Worm (Caenorhabditis elegans) whole organism, L4 larva: ENCODE data around the gene srb-12.
A peak's percentile ranks its signal among the peaks of the same experiment; 100 is the strongest.

ENCODE experiments used
- F26F4.8 ChIP-seq: fragments of 200-800 bp; sonication (Bioruptor generic); conservative IDR thresholded peaks from 2 replicates; pipeline ENCODE4 v1.3.6; 2022; ENCODE audit warnings: missing genetic modification characterization, missing compliant biosample characterization
- F44E2.7 ChIP-seq: fragments of 200-800 bp; sonication (Bioruptor generic); IDR thresholded peaks from 2 replicates; pipeline ENCODE4 v2.1.2; 2022; ENCODE audit warnings: missing genetic modification characterization, missing compliant biosample characterization
- F49E8.2 ChIP-seq: sonication (generic microtip); optimal IDR thresholded peaks from 2 replicates; lab custom pipeline; 2016; ENCODE audit warnings: missing compliant biosample characterization, mild to moderate bottlenecking, missing genetic modification characterization, borderline replicate concordance
- T26A8.4 ChIP-seq: fragments of 200-800 bp; sonication (Bioruptor generic); IDR thresholded peaks from 2 replicates; pipeline ENCODE4 v1.3.6; 2022; ENCODE audit warnings: missing genetic modification characterization, missing compliant biosample characterization
- Y48G9A.11 ChIP-seq: fragments of 200-800 bp; sonication (Bioruptor generic); IDR thresholded peaks from 2 replicates; pipeline ENCODE4 v1.3.6; 2022; ENCODE audit warnings: missing genetic modification reagents, missing genetic modification characterization, missing compliant biosample characterization
- Y5F2A.4 ChIP-seq: fragments of 200-800 bp; sonication (Bioruptor generic); optimal IDR thresholded peaks from 2 replicates; lab custom pipeline; 2018; ENCODE audit warnings: mild to moderate bottlenecking, missing genetic modification characterization, missing compliant biosample characterization
- Y75B8A.6 ChIP-seq: fragments of 200-800 bp; sonication (Bioruptor generic); IDR thresholded peaks from 2 replicates; pipeline ENCODE4 v1.3.6; 2022; ENCODE audit warnings: missing genetic modification reagents, missing genetic modification characterization, missing compliant biosample characterization
- ZK546.5 ChIP-seq, 2 experiments: sonication (generic microtip); optimal IDR thresholded peaks; 2 replicates each; lab custom pipeline; 2017; ENCODE audit warnings: missing biosample characterization in 2 of 2, missing genetic modification characterization in 2 of 2
- attf-4 ChIP-seq: sonication (generic microtip); optimal IDR thresholded peaks from 3 replicates; lab custom pipeline; 2017; ENCODE audit warnings: missing biosample characterization, missing genetic modification characterization
- ceh-32 ChIP-seq: sonication (generic microtip); optimal IDR thresholded peaks from 2 replicates; lab custom pipeline; 2016; ENCODE audit warnings: mild to moderate bottlenecking, missing genetic modification characterization, missing compliant biosample characterization; ENCODE audit not compliant: poor library complexity
- ctbp-1 ChIP-seq: fragments of 200-800 bp; sonication (Bioruptor generic); IDR thresholded peaks from 2 replicates; pipeline ENCODE4 v1.3.6; 2022; ENCODE audit warnings: missing genetic modification reagents, missing genetic modification characterization, missing compliant biosample characterization
- daf-16 ChIP-seq, 3 experiments: sonication (generic microtip); optimal IDR thresholded peaks; 2 replicates each; lab custom pipeline; 2016 to 2017; ENCODE audit warnings: missing genetic modification characterization in 3 of 3, missing genetic modification reagents in 3 of 3, mild to moderate bottlenecking in 2 of 3, missing compliant biosample characterization in 2 of 3, missing biosample characterization in 1 of 3, moderate library complexity in 1 of 3
- dmd-6 ChIP-seq: fragments of 200-800 bp; sonication (Bioruptor generic); IDR thresholded peaks from 2 replicates; pipeline ENCODE4 v1.3.6; 2022; ENCODE audit warnings: missing genetic modification reagents, missing genetic modification characterization, missing compliant biosample characterization
- duxl-1 ChIP-seq: sonication (generic microtip); optimal IDR thresholded peaks from 2 replicates; lab custom pipeline; 2016; ENCODE audit warnings: mild to moderate bottlenecking, missing genetic modification characterization, moderate library complexity, missing compliant biosample characterization; ENCODE audit not compliant: poor library complexity
- dve-1 ChIP-seq: sonication (generic microtip); optimal IDR thresholded peaks from 2 replicates; lab custom pipeline; 2017; ENCODE audit warnings: antibody characterized with exemption, mild to moderate bottlenecking, missing genetic modification characterization, missing compliant biosample characterization; ENCODE audit not compliant: insufficient read depth
- hif-1 ChIP-seq, 2 experiments: sonication (generic microtip); optimal IDR thresholded peaks; 2 replicates each; lab custom pipeline; 2016 to 2017; ENCODE audit warnings: missing compliant biosample characterization in 2 of 2, missing genetic modification characterization in 2 of 2, missing genetic modification reagents in 2 of 2, missing genotype in 2 of 2, mild to moderate bottlenecking in 1 of 2
- hlh-11 ChIP-seq: fragments of 200-800 bp; sonication (Bioruptor generic); optimal IDR thresholded peaks from 2 replicates; lab custom pipeline; 2018; ENCODE audit warnings: mild to moderate bottlenecking, missing genetic modification characterization, missing compliant biosample characterization
- hlh-30 ChIP-seq: sonication (generic microtip); optimal IDR thresholded peaks from 2 replicates; lab custom pipeline; 2017; ENCODE audit warnings: antibody characterized with exemption, mild to moderate bottlenecking, missing genetic modification characterization, missing compliant biosample characterization; ENCODE audit not compliant: insufficient read depth
- hmg-1.1 ChIP-seq: fragments of 200-800 bp; sonication (Bioruptor generic); IDR thresholded peaks from 2 replicates; pipeline ENCODE4 v1.3.6; 2022; ENCODE audit warnings: missing genetic modification reagents, missing genetic modification characterization, missing compliant biosample characterization
- jun-1 ChIP-seq: fragments of 150-350 bp; optimal IDR thresholded peaks from 2 replicates; lab custom pipeline; 2014; ENCODE audit warnings: missing biosample characterization, missing genetic modification reagents, missing genetic modification characterization
- lin-1 ChIP-seq: fragments of 200-800 bp; sonication (Bioruptor generic); IDR thresholded peaks from 2 replicates; pipeline ENCODE4 v1.3.6; 2022; ENCODE audit warnings: missing genetic modification reagents, missing genetic modification characterization, missing compliant biosample characterization
- lin-13 ChIP-seq: fragments of 150-350 bp; optimal IDR thresholded peaks from 2 replicates; lab custom pipeline; 2014; ENCODE audit warnings: missing biosample characterization, missing genetic modification reagents, missing genetic modification characterization
- lin-15B ChIP-seq: fragments of 150-350 bp; sonication (generic microtip); optimal IDR thresholded peaks from 3 replicates; lab custom pipeline; 2014; ENCODE audit warnings: missing biosample characterization, missing genetic modification characterization
- lin-29 ChIP-seq: fragments of 200-800 bp; sonication (Bioruptor generic); IDR thresholded peaks from 2 replicates; pipeline ENCODE4 v1.3.6; 2022; ENCODE audit warnings: missing genetic modification reagents, missing genetic modification characterization, missing compliant biosample characterization
- lir-3 ChIP-seq: sonication (generic microtip); optimal IDR thresholded peaks from 2 replicates; lab custom pipeline; 2016; ENCODE audit warnings: mild to moderate bottlenecking, missing genetic modification characterization, missing compliant biosample characterization
- lsy-2 ChIP-seq, 2 experiments: fragments of 150-350 bp in 1 of 2; sonication (generic microtip) in 1 of 2; optimal IDR thresholded peaks; 2 replicates each; lab custom pipeline; 2014 to 2017; ENCODE audit warnings: missing biosample characterization in 2 of 2, missing genetic modification characterization in 2 of 2
- mdl-1 ChIP-seq, 2 experiments: fragments of 150-350 bp in 1 of 2; sonication (generic microtip) in 1 of 2; optimal IDR thresholded peaks; 2 replicates each; lab custom pipeline; 2014 to 2017; ENCODE audit warnings: missing biosample characterization in 2 of 2, missing genetic modification characterization in 2 of 2
- mep-1 ChIP-seq: fragments of 150-350 bp; sonication (generic microtip); optimal IDR thresholded peaks from 3 replicates; lab custom pipeline; 2014; ENCODE audit warnings: missing biosample characterization, missing genetic modification characterization
- mes-2 ChIP-seq: sonication (generic microtip); optimal IDR thresholded peaks from 2 replicates; lab custom pipeline; 2016; ENCODE audit warnings: missing genotype, mild to moderate bottlenecking, missing genetic modification characterization, missing compliant biosample characterization; ENCODE audit not compliant: poor library complexity, severe bottlenecking
- nhr-28 ChIP-seq: fragments of 150-350 bp; optimal IDR thresholded peaks from 2 replicates; lab custom pipeline; 2014; ENCODE audit warnings: missing biosample characterization, missing genetic modification characterization
- nhr-41 ChIP-seq: fragments of 200-800 bp; sonication (Bioruptor generic); IDR thresholded peaks from 2 replicates; pipeline ENCODE4 v1.3.6; 2022; ENCODE audit warnings: missing genetic modification reagents, missing genetic modification characterization, missing compliant biosample characterization
- nhr-76 ChIP-seq: fragments of 150-350 bp; optimal IDR thresholded peaks from 2 replicates; lab custom pipeline; 2014; ENCODE audit warnings: missing biosample characterization, missing genetic modification characterization
- pha-4 ChIP-seq, 2 experiments: fragments of 150-350 bp in 1 of 2; fragments of 200-800 bp in 1 of 2; sonication (Bioruptor generic) in 1 of 2; IDR thresholded peaks in 1 of 2; optimal IDR thresholded peaks in 1 of 2; 2 replicates each; pipeline versions ENCODE4 v1.3.6 to Lab custom; 2014 to 2022; ENCODE audit warnings: missing genetic modification characterization in 2 of 2, missing genetic modification reagents in 2 of 2, missing biosample characterization in 1 of 2, missing compliant biosample characterization in 1 of 2
- rbr-2 ChIP-seq: sonication (generic microtip); optimal IDR thresholded peaks from 2 replicates; lab custom pipeline; 2016; ENCODE audit warnings: missing genotype, missing genetic modification characterization, missing compliant biosample characterization
- saeg-2 ChIP-seq: fragments of 200-800 bp; sonication (Bioruptor generic); IDR thresholded peaks from 2 replicates; pipeline ENCODE4 v1.3.6; 2022; ENCODE audit warnings: missing genetic modification reagents, missing genetic modification characterization, missing compliant biosample characterization
- snpc-4 ChIP-seq: fragments of 150-350 bp; optimal IDR thresholded peaks from 2 replicates; lab custom pipeline; 2014; ENCODE audit warnings: missing biosample characterization, missing genetic modification characterization
- spr-3 ChIP-seq: fragments of 200-800 bp; sonication (Bioruptor generic); optimal IDR thresholded peaks from 2 replicates; lab custom pipeline; 2018; ENCODE audit warnings: mild to moderate bottlenecking, missing genetic modification characterization, missing compliant biosample characterization
- unc-130 ChIP-seq: sonication (generic microtip); optimal IDR thresholded peaks from 2 replicates; lab custom pipeline; 2016; ENCODE audit warnings: missing genetic modification reagents, missing genetic modification characterization, missing compliant biosample characterization
- unc-62 ChIP-seq, 3 experiments: fragments of 150-350 bp in 1 of 3; sonication (generic microtip); optimal IDR thresholded peaks in 2 of 3; peaks in 1 of 3; 1 replicate in 1 of 3; 2 replicates in 2 of 3; lab custom pipeline; 2014 to 2017; ENCODE audit warnings: missing biosample characterization in 3 of 3, missing genetic modification characterization in 3 of 3, missing genetic modification reagents in 3 of 3, missing genotype in 1 of 3
- zip-2 ChIP-seq: fragments of 150-350 bp; optimal IDR thresholded peaks from 2 replicates; lab custom pipeline; 2014; ENCODE audit warnings: missing biosample characterization, missing genetic modification characterization
- ztf-7 ChIP-seq: fragments of 150-350 bp; optimal IDR thresholded peaks from 2 replicates; lab custom pipeline; 2014; ENCODE audit warnings: missing biosample characterization, missing genetic modification characterization

The srb-12 gene

ce11 chrII:5200987-5201582 lies 46.6 kb upstream of the srb-12 start:
- TF ChIP-seq attf-4: no peak
- peak in 1 of 2 experiments; percentile 89 for TF ChIP-seq daf-16 (GFP tag; optimal IDR thresholded peaks at IDR 0.05; lab: Kevin White, UChicago)
- peak; percentile 50 for TF ChIP-seq daf-16 (tag; optimal IDR thresholded peaks at IDR 0.05; lab: Kevin White, UChicago)
- no peak for TF ChIP-seq F49E8.2 (tag; lab: Kevin White, UChicago)
- no peak for TF ChIP-seq ctbp-1 (GFP tag; lab: Robert Waterston, UW)
- TF ChIP-seq nhr-41: no peak
- TF ChIP-seq hif-1 (tag; optimal IDR thresholded peaks at IDR 0.05; lab: Kevin White, UChicago): no peak
- no peak for TF ChIP-seq duxl-1 (tag; lab: Kevin White, UChicago)
- peak; percentile 56 for TF ChIP-seq mep-1 (tag; lab: Kevin White, UChicago)
- peak in 1 of 2 experiments; percentile 67 for TF ChIP-seq lsy-2 (tag; optimal IDR thresholded peaks at IDR 0.05; lab: Kevin White, UChicago)
- TF ChIP-seq ceh-32: no peak
- TF ChIP-seq lir-3: no peak
- peak; percentile 11 for TF ChIP-seq rbr-2 (tag; lab: Kevin White, UChicago)
- TF ChIP-seq Y75B8A.6 (GFP tag; lab: Robert Waterston, UW): no peak
- TF ChIP-seq hlh-11: peak; percentile 57
- no peak for TF ChIP-seq unc-130
- TF ChIP-seq pha-4 (GFP tag; IDR thresholded peaks at IDR 0.05; lab: Robert Waterston, UW): no peak
- TF ChIP-seq pha-4 (tag; optimal IDR thresholded peaks at IDR 0.05; lab: Kevin White, UChicago): peak; percentile 11
- peak; percentile 81 for TF ChIP-seq hlh-30 (tag; lab: Kevin White, UChicago)
- TF ChIP-seq ZK546.5 (tag; optimal IDR thresholded peaks at IDR 0.05; lab: Kevin White, UChicago): no peak
- peak; percentile 54; the same call in 1 of the 2 replicates for TF ChIP-seq hmg-1.1 (GFP tag; lab: Robert Waterston, UW)
- TF ChIP-seq saeg-2 (GFP tag; lab: Robert Waterston, UW): no peak
- peak in 1 of 2 experiments; percentile 21 for TF ChIP-seq unc-62 (GFP tag; optimal IDR thresholded peaks at IDR 0.05 in 1 of 2; lab: Kevin White, UChicago)
- TF ChIP-seq unc-62 (tag; optimal IDR thresholded peaks at IDR 0.05; lab: Kevin White, UChicago): no peak
- TF ChIP-seq jun-1 (tag; lab: Kevin White, UChicago): no peak
- peak; percentile 3 for TF ChIP-seq nhr-28 (tag; lab: Kevin White, UChicago)
- peak; percentile 36 for TF ChIP-seq dve-1
- TF ChIP-seq mes-2 (tag; lab: Kevin White, UChicago): peak; percentile 44
- TF ChIP-seq mdl-1 (tag; optimal IDR thresholded peaks at IDR 0.05; lab: Kevin White, UChicago): peak in 1 of 2 experiments; percentile 22

- TF ChIP-seq snpc-4 (tag; lab: Kevin White, UChicago) (peak; percentile 63), F26F4.8 (GFP tag; lab: Robert Waterston, UW) (0 out of 2 replicates have a peak, but pooled peaks have one; percentile 53), T26A8.4 (GFP tag; lab: Robert Waterston, UW) (peak; percentile 36; the same call in 1 of the 2 replicates)
Observed at ce11 chrII:5200205-5200604, 45.8 kb upstream of the srb-12 start.

ce11 chrII:5199497-5199896 lies 45.1 kb upstream of the srb-12 start, which contains the start of gene msp-50:
TSS of gene msp-50 (plus strand) at chrII:5199797.
- no peak for TF ChIP-seq Y48G9A.11 (GFP tag; lab: Robert Waterston, UW)
- no peak for TF ChIP-seq rbr-2 (tag; lab: Kevin White, UChicago)
- TF ChIP-seq lin-13 (GFP tag; lab: Kevin White, UChicago): no peak
- no peak for TF ChIP-seq F49E8.2 (tag; lab: Kevin White, UChicago)
- no peak for TF ChIP-seq lin-1 (GFP tag; lab: Robert Waterston, UW)
- no peak for TF ChIP-seq F44E2.7 (GFP tag; lab: Robert Waterston, UW)
- no peak for TF ChIP-seq ztf-7 (tag; lab: Kevin White, UChicago)
- no peak for TF ChIP-seq Y5F2A.4 (GFP tag; lab: Kevin White, UChicago)
- TF ChIP-seq hmg-1.1 (GFP tag; lab: Robert Waterston, UW): no peak
- no peak for TF ChIP-seq unc-130
- TF ChIP-seq lin-15B (tag; lab: Kevin White, UChicago): no peak
- no peak for TF ChIP-seq nhr-76
- no peak for TF ChIP-seq saeg-2 (GFP tag; lab: Robert Waterston, UW)
- TF ChIP-seq lin-29 (GFP tag; lab: Robert Waterston, UW): no peak
- no peak for TF ChIP-seq zip-2 (tag; lab: Kevin White, UChicago)
- no peak for TF ChIP-seq spr-3 (GFP tag; lab: Kevin White, UChicago)
- TF ChIP-seq dmd-6 (GFP tag; lab: Robert Waterston, UW): no peak
